Worm (Caenorhabditis elegans): ENCODE results near the gene phf-31.
A peak's percentile ranks its signal among the peaks of the same experiment; 100 is the strongest.

The phf-31 gene

ce11 chrX:10686487-10686886 lies 4.7 kb downstream of the phf-31 start:
- TF ChIP-seq somi-1 (GFP tag; optimal IDR thresholded peaks at IDR 0.05) (no peak), C06A6.2 (GFP tag; conservative IDR thresholded peaks at IDR 0.05) (no peak), nhr-80 (tag; optimal IDR thresholded peaks at IDR 0.05) (no peak), Y56A3A.18 (GFP tag; IDR thresholded peaks at IDR 0.05) (no peak), nfya-2 (GFP tag; IDR thresholded peaks at IDR 0.05) (no peak), attf-6 (GFP tag; IDR thresholded peaks at IDR 0.05) (no peak), ama-1 (optimal IDR thresholded peaks at IDR 0.05) (no peak), ama-1 (GFP tag; optimal IDR thresholded peaks at IDR 0.05) (no peak), lin-54 (GFP tag; optimal IDR thresholded peaks at IDR 0.05) (no peak), F49E8.2 (tag; optimal IDR thresholded peaks at IDR 0.05; ENCODE audit: insufficient read depth) (no peak), ceh-100 (GFP tag; IDR thresholded peaks at IDR 0.05) (no peak), lin-26 (GFP tag; IDR thresholded peaks at IDR 0.05) (no peak), madf-6 (GFP tag; IDR thresholded peaks at IDR 0.05) (no peak)

ce11 chrX:10687317-10687716 lies 5.5 kb downstream of the phf-31 start:
- TF ChIP-seq nhr-80 (tag; optimal IDR thresholded peaks at IDR 0.05), result peak; percentile 79
- TF ChIP-seq ceh-27 (GFP tag; optimal IDR thresholded peaks at IDR 0.05), result no peak
- TF ChIP-seq cebp-1 (GFP tag; IDR thresholded peaks at IDR 0.05), result no peak
- TF ChIP-seq cebp-1 (tag; optimal IDR thresholded peaks at IDR 0.05), result peak; percentile 25
- TF ChIP-seq egl-44 (GFP tag; IDR thresholded peaks at IDR 0.05), result 0 out of 2 replicates have a peak, but pooled peaks have one; percentile 21
- no peak for TF ChIP-seq F22D6.2 (tag; optimal IDR thresholded peaks at IDR 0.05)
- peak; percentile 20 for TF ChIP-seq ets-4 (GFP tag; optimal IDR thresholded peaks at IDR 0.05)
- TF ChIP-seq dox-1 (GFP tag; IDR thresholded peaks at IDR 0.05), result 0 out of 2 replicates have a peak, but pooled peaks have one; percentile 26
- no peak for TF ChIP-seq hsf-1 (GFP tag; IDR thresholded peaks at IDR 0.05)

ce11 chrX:10688311-10688710 lies 6.5 kb downstream of the phf-31 start:
- TF ChIP-seq Y67H2A.10 (GFP tag; conservative IDR thresholded peaks at IDR 0.05) (no peak), egl-18 (GFP tag; IDR thresholded peaks at IDR 0.05) (no peak), ztf-22 (GFP tag; optimal IDR thresholded peaks at IDR 0.05) (no peak), lin-26 (GFP tag; IDR thresholded peaks at IDR 0.05) (peak; percentile 31; the same call in 1 of the 2 replicates), sdz-38 (tag; optimal IDR thresholded peaks at IDR 0.05) (no peak), somi-1 (GFP tag; optimal IDR thresholded peaks at IDR 0.05) (peak; percentile 64), cebp-1 (GFP tag; IDR thresholded peaks at IDR 0.05) (no peak), cebp-1 (tag; optimal IDR thresholded peaks at IDR 0.05) (peak; percentile 21), hrde-1 (tag; optimal IDR thresholded peaks at IDR 0.05; ENCODE audit: borderline replicate concordance) (no peak), tbp1 (GFP tag; optimal IDR thresholded peaks at IDR 0.05) (peak; percentile 7), ztf-26 (tag; optimal IDR thresholded peaks at IDR 0.05) (peak; percentile 19), B0035.1 (tag; optimal IDR thresholded peaks at IDR 0.05) (no peak), lin-40 (tag; optimal IDR thresholded peaks at IDR 0.05) (peak; percentile 16), attf-6 (GFP tag; IDR thresholded peaks at IDR 0.05) (no peak), ama-1 (optimal IDR thresholded peaks at IDR 0.05) (peak; percentile 80), ama-1 (GFP tag; optimal IDR thresholded peaks at IDR 0.05) (no peak)

- TF ChIP-seq ztf-26 (tag; optimal IDR thresholded peaks at IDR 0.05) (peak; percentile 15), mxl-1 (tag; optimal IDR thresholded peaks at IDR 0.05) (no peak), zfh-2 (GFP tag; conservative IDR thresholded peaks at IDR 0.05) (no peak), athp-1 (tag; optimal IDR thresholded peaks at IDR 0.05) (no peak), rcor-1 (GFP tag; IDR thresholded peaks at IDR 0.05) (no peak), somi-1 (GFP tag; optimal IDR thresholded peaks at IDR 0.05) (peak; percentile 27), ztf-28 (GFP tag; IDR thresholded peaks at IDR 0.05) (no peak), lin-40 (tag; optimal IDR thresholded peaks at IDR 0.05) (peak; percentile 62), cebp-1 (GFP tag; IDR thresholded peaks at IDR 0.05) (no peak), cebp-1 (tag; optimal IDR thresholded peaks at IDR 0.05) (no peak), rec-8 (tag; optimal IDR thresholded peaks at IDR 0.05) (no peak)
Observed at ce11 chrX:10689729-10690128, 7.9 kb downstream of the phf-31 start.

All from whole organism, young adult.